Fruit fly (Drosophila melanogaster): ENCODE data around the gene MME1.

- TF ChIP-seq CG8478 (optimal IDR thresholded peaks at IDR 0.05) (no peak), usp (GFP tag; optimal IDR thresholded peaks at IDR 0.05) (no peak)
These were observed 40.4 kb downstream of the MME1 start, which contains the start of gene Ugt307A1 for dm6 chr2L:7067683-7068082.
